Worm (Caenorhabditis elegans): ENCODE measurements around the gene F53F1.6.

DNA sequence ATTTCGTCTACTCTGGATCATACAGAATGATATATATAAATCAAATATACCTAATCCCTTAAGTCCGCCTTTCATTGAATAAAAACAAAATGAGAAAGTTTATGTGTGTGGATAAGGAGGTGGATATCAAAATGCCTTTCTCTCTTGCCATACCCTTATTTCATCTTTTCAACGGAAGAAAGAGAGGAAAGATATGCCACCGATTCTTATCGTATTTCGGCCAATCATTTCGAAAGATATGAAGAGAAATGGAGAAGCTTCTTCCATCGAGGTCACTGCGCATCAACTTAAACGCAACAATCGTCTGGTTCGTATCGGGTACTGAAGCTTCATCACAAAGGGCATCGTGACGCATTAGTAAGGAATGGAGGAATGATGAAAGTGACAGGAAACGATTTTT is 4.1 kb downstream of the F53F1.6 start:
- TF ChIP-seq madf-3 (GFP tag; IDR thresholded peaks at IDR 0.05) (no peak), pha-4 (tag; optimal IDR thresholded peaks at IDR 0.05) (no peak), snpc-4 (GFP tag; optimal IDR thresholded peaks at IDR 0.05) (no peak), snpc-4 (tag; optimal IDR thresholded peaks at IDR 0.05) (no peak), F57C9.4 (tag; optimal IDR thresholded peaks at IDR 0.05) (no peak)
